Worm (Caenorhabditis elegans): ENCODE measurements around the gene F45D11.5.
"Not testable (repeated sequence)": the region's sequence is repeated elsewhere in the genome, so short reads cannot be mapped to it uniquely, and the experiment has no call there.

- not testable (repeated sequence) for TF ChIP-seq mep-1 (tag; optimal IDR thresholded peaks at IDR 0.05); nhr-237 (tag; optimal IDR thresholded peaks at IDR 0.05); nhr-48 (tag; optimal IDR thresholded peaks at IDR 0.05); dmd-6 (GFP tag; IDR thresholded peaks at IDR 0.05)
Observed at ce11 chrII:966962-967361, 34.5 kb upstream of the F45D11.5 start, which contains the start of gene fbxc-18.

All from whole organism, L4 larva.